Fruit fly (Drosophila melanogaster) whole organism, embryonic: ENCODE data around the gene CG43333.

Experiments
- Awh ChIP-seq: fragments of 200-800 bp; sonication (Bioruptor generic); IDR thresholded peaks from 2 replicates; pipeline ENCODE4, ENCODE4 v1.3.6; 2022; ENCODE audit warnings: missing biosample characterization, missing genetic modification characterization
- Blimp-1 ChIP-seq: fragments of 200-800 bp; sonication (Bioruptor generic); optimal IDR thresholded peaks from 3 replicates; lab custom pipeline; 2018; ENCODE audit warnings: missing biosample characterization, missing genetic modification characterization, mild to moderate bottlenecking, moderate library complexity, missing genetic modification reagents
- CG10654 ChIP-seq: fragments of 200-800 bp; sonication (Bioruptor generic); optimal IDR thresholded peaks from 2 replicates; lab custom pipeline; 2016; ENCODE audit warnings: missing biosample characterization, missing genetic modification characterization
- CG11504 ChIP-seq: fragments of 200-800 bp; sonication (Bioruptor generic); optimal IDR thresholded peaks from 3 replicates; lab custom pipeline; 2019; ENCODE audit warnings: missing biosample characterization, mild to moderate bottlenecking, missing genetic modification characterization, moderate library complexity
- CG1233 ChIP-seq: fragments of 200-800 bp; sonication (Bioruptor generic); optimal IDR thresholded peaks from 4 replicates; lab custom pipeline; 2018; ENCODE audit warnings: missing biosample characterization, mild to moderate bottlenecking, missing genetic modification characterization
- CG13123 ChIP-seq: fragments of 200-800 bp; sonication (Bioruptor generic); optimal IDR thresholded peaks from 2 replicates; lab custom pipeline; 2016; ENCODE audit warnings: missing biosample characterization, missing genetic modification characterization
- CG13894 ChIP-seq: fragments of 200-800 bp; sonication (Bioruptor generic); optimal IDR thresholded peaks from 3 replicates; lab custom pipeline; 2018; ENCODE audit warnings: missing biosample characterization, mild to moderate bottlenecking, missing genetic modification characterization, moderate library complexity
- CG14050 ChIP-seq: fragments of 200-800 bp; sonication (Bioruptor generic); IDR thresholded peaks from 3 replicates; pipeline ENCODE4 v1.3.6; 2022; ENCODE audit warnings: missing biosample characterization, missing genetic modification characterization
- CG15011 ChIP-seq: fragments of 200-800 bp; sonication (Bioruptor generic); optimal IDR thresholded peaks from 3 replicates; lab custom pipeline; 2018; ENCODE audit warnings: missing biosample characterization, mild to moderate bottlenecking, missing genetic modification characterization
- CG17912 ChIP-seq: fragments of 200-800 bp; sonication (Bioruptor generic); optimal IDR thresholded peaks from 2 replicates; lab custom pipeline; 2018; ENCODE audit warnings: missing biosample characterization, mild to moderate bottlenecking, missing genetic modification characterization
- CG2678 ChIP-seq: fragments of 200-800 bp; sonication (Bioruptor generic); optimal IDR thresholded peaks from 3 replicates; lab custom pipeline; 2019; ENCODE audit warnings: missing biosample characterization, mild to moderate bottlenecking, missing genetic modification characterization, moderate library complexity
- CG2712 ChIP-seq: fragments of 200-800 bp; optimal IDR thresholded peaks from 3 replicates; lab custom pipeline; 2019; ENCODE audit warnings: missing biosample characterization, mild to moderate bottlenecking, missing genetic modification characterization, moderate library complexity
- CG30403 ChIP-seq: fragments of 200-800 bp; sonication (Bioruptor generic); optimal IDR thresholded peaks from 3 replicates; lab custom pipeline; 2016; ENCODE audit warnings: missing biosample characterization, missing genetic modification characterization
- CG3163 ChIP-seq: fragments of 200-800 bp; sonication (Bioruptor generic); optimal IDR thresholded peaks from 3 replicates; lab custom pipeline; 2016; ENCODE audit warnings: missing biosample characterization, missing genetic modification characterization
- CG32532 ChIP-seq: fragments of 200-800 bp; sonication (Bioruptor generic); IDR thresholded peaks from 2 replicates; pipeline ENCODE4 v1.3.6; 2022; ENCODE audit warnings: missing biosample characterization, missing genetic modification characterization
- CG4707 ChIP-seq: fragments of 200-800 bp; sonication (Bioruptor generic); optimal IDR thresholded peaks from 2 replicates; lab custom pipeline; 2018; ENCODE audit warnings: missing biosample characterization, mild to moderate bottlenecking, missing genetic modification characterization, moderate library complexity
- CG5245 ChIP-seq: fragments of 200-800 bp; sonication (Bioruptor generic); optimal IDR thresholded peaks from 3 replicates; lab custom pipeline; 2016; ENCODE audit warnings: missing biosample characterization, missing genetic modification characterization
- CG7963 ChIP-seq: fragments of 200-800 bp; sonication (Bioruptor generic); IDR thresholded peaks from 3 replicates; pipeline ENCODE4 v1.3.6; 2022; ENCODE audit warnings: missing biosample characterization, missing genetic modification characterization; ENCODE audit not compliant: partially characterized antibody
- Drgx ChIP-seq: fragments of 200-800 bp; sonication (Bioruptor generic); IDR thresholded peaks from 2 replicates; pipeline ENCODE4 v1.3.6; 2022; ENCODE audit warnings: missing biosample characterization, missing genetic modification characterization
- GATAe ChIP-seq: fragments of 200-800 bp; sonication (Bioruptor generic); conservative IDR thresholded peaks from 2 replicates; pipeline ENCODE4 v1.3.6; 2022; ENCODE audit warnings: missing biosample characterization, missing genetic modification characterization
- Mad ChIP-seq: fragments of 200-800 bp; sonication (Bioruptor generic); optimal IDR thresholded peaks from 2 replicates; lab custom pipeline; 2016; ENCODE audit warnings: missing biosample characterization, missing genetic modification characterization
- Med ChIP-seq: fragments of 200-800 bp; sonication (Bioruptor generic); peaks from one replicate; lab custom pipeline; 2016; ENCODE audit warnings: missing biosample characterization, missing genetic modification characterization, mild to moderate bottlenecking, inconsistent platforms, moderate library complexity
- PHDP ChIP-seq: fragments of 200-800 bp; sonication (Bioruptor generic); optimal IDR thresholded peaks from 3 replicates; lab custom pipeline; 2018; ENCODE audit warnings: missing biosample characterization, mild to moderate bottlenecking, missing genetic modification characterization, moderate library complexity
- Pdp1 ChIP-seq, 2 experiments: fragments of 200-800 bp; sonication (Bioruptor generic); optimal IDR thresholded peaks; 3 replicates each; lab custom pipeline; 2016; ENCODE audit warnings: missing biosample characterization in 2 of 2, missing genetic modification characterization in 2 of 2, mild to moderate bottlenecking in 1 of 2, moderate library complexity in 1 of 2
- Trl ChIP-seq, 3 experiments: fragments of >200 bp in 2 of 3; fragments of 200-800 bp in 1 of 3; sonication (Bioruptor generic) in 1 of 3; optimal IDR thresholded peaks; 2 replicates in 1 of 3; 3 replicates in 2 of 3; lab custom pipeline; 2016 to 2017; ENCODE audit warnings: missing biosample characterization in 1 of 3, missing genetic modification characterization in 1 of 3
- br ChIP-seq: fragments of >200 bp; optimal IDR thresholded peaks from 2 replicates; lab custom pipeline; 2017
- chinmo ChIP-seq: fragments of 200-800 bp; sonication (Bioruptor generic); IDR thresholded peaks from 4 replicates; pipeline ENCODE4 v1.3.6; 2022; ENCODE audit warnings: missing biosample characterization, missing genetic modification characterization; ENCODE audit not compliant: partially characterized antibody
- chm ChIP-seq: fragments of 200-800 bp; sonication (Bioruptor generic); IDR thresholded peaks from 2 replicates; pipeline ENCODE4 v1.3.6; 2022; ENCODE audit warnings: missing biosample characterization, missing genetic modification characterization
- crp ChIP-seq, 2 experiments: fragments of 200-800 bp; sonication (Bioruptor generic); optimal IDR thresholded peaks; 2 replicates in 1 of 2; 3 replicates in 1 of 2; lab custom pipeline; 2017; ENCODE audit warnings: missing biosample characterization in 2 of 2, missing genetic modification characterization in 2 of 2, mild to moderate bottlenecking in 1 of 2, moderate library complexity in 1 of 2
- cwo ChIP-seq: fragments of 200-800 bp; sonication (Bioruptor generic); optimal IDR thresholded peaks from 3 replicates; lab custom pipeline; 2017; ENCODE audit warnings: missing biosample characterization, missing genetic modification characterization, mild to moderate bottlenecking, moderate library complexity, missing genetic modification reagents
- dmrt99B ChIP-seq: fragments of 200-800 bp; sonication (Bioruptor generic); optimal IDR thresholded peaks from 2 replicates; lab custom pipeline; 2018; ENCODE audit warnings: missing biosample characterization, mild to moderate bottlenecking, missing genetic modification characterization, moderate library complexity
- fd3F ChIP-seq: fragments of 200-800 bp; sonication (Bioruptor generic); optimal IDR thresholded peaks from 2 replicates; lab custom pipeline; 2018; ENCODE audit warnings: missing biosample characterization, mild to moderate bottlenecking, missing genetic modification characterization, moderate library complexity
- ham ChIP-seq: fragments of 200-800 bp; sonication (Bioruptor generic); IDR thresholded peaks from 2 replicates; pipeline ENCODE4 v1.3.6; 2022; ENCODE audit warnings: missing biosample characterization, missing genetic modification characterization
- hkb ChIP-seq, 2 experiments: fragments of 200-800 bp in 1 of 2; fragments of >200 bp in 1 of 2; sonication (Bioruptor generic) in 1 of 2; IDR thresholded peaks in 1 of 2; optimal IDR thresholded peaks in 1 of 2; 2 replicates each; pipeline versions ENCODE4 v1.3.6 to Lab custom; 2017 to 2022; ENCODE audit warnings: missing biosample characterization in 1 of 2, missing genetic modification characterization in 1 of 2
- lola ChIP-seq, 3 experiments: fragments of >200 bp in 2 of 3; fragments of 200-800 bp in 1 of 3; sonication (Bioruptor generic) in 1 of 3; optimal IDR thresholded peaks; 2 replicates each; lab custom pipeline; 2017 to 2019; ENCODE audit warnings: missing biosample characterization in 3 of 3, missing genetic modification characterization in 3 of 3, mild to moderate bottlenecking in 1 of 3, moderate library complexity in 1 of 3
- nom ChIP-seq: fragments of 200-800 bp; sonication (Bioruptor generic); optimal IDR thresholded peaks from 2 replicates; lab custom pipeline; 2017; ENCODE audit warnings: missing biosample characterization, missing genetic modification characterization, mild to moderate bottlenecking, moderate library complexity, missing genetic modification reagents
- oc ChIP-seq: fragments of 200-800 bp; sonication (Bioruptor generic); optimal IDR thresholded peaks from 2 replicates; lab custom pipeline; 2018; ENCODE audit warnings: missing biosample characterization, mild to moderate bottlenecking, missing genetic modification characterization, moderate library complexity
- p53 ChIP-seq: fragments of 200-800 bp; sonication (Bioruptor generic); optimal IDR thresholded peaks from 2 replicates; lab custom pipeline; 2016; ENCODE audit warnings: missing biosample characterization, missing genetic modification characterization
- scrt ChIP-seq: fragments of 200-800 bp; sonication (Bioruptor generic); optimal IDR thresholded peaks from 2 replicates; lab custom pipeline; 2018; ENCODE audit warnings: missing biosample characterization, mild to moderate bottlenecking, missing genetic modification characterization, moderate library complexity
- sens ChIP-seq: fragments of 200-800 bp; sonication (Bioruptor generic); peaks from one replicate; lab custom pipeline; 2016; ENCODE audit warnings: missing biosample characterization, missing genetic modification characterization
- tup ChIP-seq: fragments of 200-800 bp; sonication (Bioruptor generic); optimal IDR thresholded peaks from 2 replicates; lab custom pipeline; 2016; ENCODE audit warnings: missing biosample characterization, mild to moderate bottlenecking, missing genetic modification characterization, moderate library complexity
- vvl ChIP-seq: fragments of 200-800 bp; sonication (Bioruptor generic); IDR thresholded peaks from 2 replicates; pipeline ENCODE4 v1.3.6; 2022; ENCODE audit warnings: missing biosample characterization, missing genetic modification characterization

The CG43333 gene

dm6 chr2L:14180553-14180952, at the start of gene CG43333:
Gene CG43333 (minus strand): TSS chr2L:14180686.
- peak; percentile 16 for TF ChIP-seq oc (tag; lab: Kevin White, UChicago)
- peak; percentile 52; the same call in 1 of the 2 replicates for TF ChIP-seq vvl (GFP tag; lab: Robert Waterston, UW)
- no peak for TF ChIP-seq lola (GFP tag; optimal IDR thresholded peaks at IDR 0.05; lab: Kevin White, UChicago)
- no peak for TF ChIP-seq CG1233 (GFP tag; lab: Kevin White, UChicago)
- 0 out of 4 replicates have a peak, but pooled peaks have one; percentile 40 for TF ChIP-seq chinmo (GFP tag; lab: Robert Waterston, UW)
- peak; percentile 66 for TF ChIP-seq CG3163
- TF ChIP-seq Awh: 0 out of 2 replicates have a peak, but pooled peaks have one; percentile 19
- TF ChIP-seq Blimp-1: peak; percentile 47
- peak in 1 of 2 experiments; percentile 22 for TF ChIP-seq Trl (optimal IDR thresholded peaks at IDR 0.05; lab: Kevin White, UChicago)
- no peak for TF ChIP-seq Trl (GFP tag; optimal IDR thresholded peaks at IDR 0.05; lab: Kevin White, UChicago)
- no peak for TF ChIP-seq CG4707
- peak; percentile 98 for TF ChIP-seq CG11504 (tag; lab: Kevin White, UChicago)

dm6 chr2L:14230050-14230449, 49.6 kb upstream of the CG43333 start:
- TF ChIP-seq Pdp1 (GFP tag; optimal IDR thresholded peaks at IDR 0.05; lab: Kevin White, UChicago): peak in 1 of 2 experiments; percentile 75
- 0 out of 2 replicates have a peak, but pooled peaks have one; percentile 16 for TF ChIP-seq CG32532 (GFP tag; lab: Robert Waterston, UW)
- peak; percentile 52 for TF ChIP-seq CG13894
- TF ChIP-seq ham (GFP tag; lab: Robert Waterston, UW): no peak
- TF ChIP-seq crp (GFP tag; optimal IDR thresholded peaks at IDR 0.05; lab: Kevin White, UChicago): peak in 1 of 2 experiments; percentile 41
- peak; percentile 2 to 63 for TF ChIP-seq Trl (optimal IDR thresholded peaks at IDR 0.05; lab: Kevin White, UChicago)
- no peak for TF ChIP-seq Trl (GFP tag; optimal IDR thresholded peaks at IDR 0.05; lab: Kevin White, UChicago)
- TF ChIP-seq vvl (GFP tag; lab: Robert Waterston, UW): 0 out of 2 replicates have a peak, but pooled peaks have one; percentile 10
- TF ChIP-seq CG7963 (GFP tag; lab: Robert Waterston, UW): no peak
- TF ChIP-seq Med (GFP tag; lab: Kevin White, UChicago): peak; percentile 55
- TF ChIP-seq cwo (GFP tag; lab: Kevin White, UChicago): peak; percentile 53

dm6 chr2L:14226694-14227093, 46.2 kb upstream of the CG43333 start:
- no peak for TF ChIP-seq scrt (GFP tag; lab: Kevin White, UChicago)
- peak; percentile 51 for TF ChIP-seq nom (GFP tag; lab: Kevin White, UChicago)
- peak; percentile 36 for TF ChIP-seq hkb (optimal IDR thresholded peaks at IDR 0.05; lab: Kevin White, UChicago)
- TF ChIP-seq hkb (GFP tag; IDR thresholded peaks at IDR 0.05; lab: Robert Waterston, UW): no peak
- TF ChIP-seq Drgx (GFP tag; lab: Robert Waterston, UW): 0 out of 2 replicates have a peak, but pooled peaks have one; percentile 23
- TF ChIP-seq, all 482 proteins: peak for 3

dm6 chr2L:14225957-14226676, 45.6 kb upstream of the CG43333 start:
- TF ChIP-seq CG30403 (GFP tag; lab: Kevin White, UChicago) (no peak), PHDP (tag; lab: Kevin White, UChicago) (no peak), CG10654 (GFP tag; lab: Kevin White, UChicago) (no peak), CG15011 (GFP tag; lab: Kevin White, UChicago) (no peak), p53 (no peak), dmrt99B (tag; lab: Kevin White, UChicago) (peak; percentile 21), fd3F (GFP tag; lab: Kevin White, UChicago) (no peak), Mad (GFP tag; lab: Kevin White, UChicago) (no peak), br (lab: Kevin White, UChicago) (no peak), CG2712 (tag; lab: Kevin White, UChicago) (peak; percentile 26), CG5245 (no peak), chm (GFP tag; lab: Robert Waterston, UW) (no peak), sens (GFP tag; lab: Kevin White, UChicago) (peak; percentile 26), CG17912 (GFP tag; lab: Kevin White, UChicago) (no peak), GATAe (GFP tag; lab: Robert Waterston, UW) (no peak), CG2678 (tag; lab: Kevin White, UChicago) (peak; percentile 14), CG14050 (GFP tag; lab: Robert Waterston, UW) (no peak), Drgx (GFP tag; lab: Robert Waterston, UW) (peak; percentile 84), tup (GFP tag; lab: Kevin White, UChicago) (no peak), CG13123 (GFP tag; lab: Kevin White, UChicago) (no peak)
